Worm (Caenorhabditis elegans) whole organism, L1 larva: ENCODE results near the gene ech-6.

Experiments used
- C04F5.9 ChIP-seq: sonication (generic microtip); optimal IDR thresholded peaks from 2 replicates; lab custom pipeline; 2016; ENCODE audit warnings: missing genetic modification characterization, missing compliant biosample characterization
- Y116A8C.19 ChIP-seq: sonication (generic microtip); optimal IDR thresholded peaks from 2 replicates; lab custom pipeline; 2016; ENCODE audit warnings: missing compliant biosample characterization, missing genetic modification characterization, borderline replicate concordance
- aly-2 ChIP-seq: fragments of 150-350 bp; optimal IDR thresholded peaks from 2 replicates; lab custom pipeline; 2014; ENCODE audit warnings: missing biosample characterization, missing genetic modification characterization
- blmp-1 ChIP-seq: fragments of 150-350 bp; optimal IDR thresholded peaks from 2 replicates; lab custom pipeline; 2014; ENCODE audit warnings: missing biosample characterization, missing genetic modification characterization
- ceh-63 ChIP-seq: fragments of 200-800 bp; sonication (Bioruptor generic); optimal IDR thresholded peaks from 2 replicates; lab custom pipeline; 2018; ENCODE audit warnings: mild to moderate bottlenecking, missing genetic modification characterization, missing compliant biosample characterization
- ceh-82 ChIP-seq, 3 experiments: fragments of 150-350 bp in 1 of 3; sonication (generic microtip) in 2 of 3; optimal IDR thresholded peaks; 2 replicates each; lab custom pipeline; 2014 to 2017; ENCODE audit warnings: missing biosample characterization in 3 of 3, missing genetic modification characterization in 3 of 3
- dpl-1 ChIP-seq, 3 experiments: fragments of 150-350 bp in 2 of 3; sonication (generic microtip) in 1 of 3; optimal IDR thresholded peaks; 2 replicates each; lab custom pipeline; 2014 to 2017; ENCODE audit warnings: missing biosample characterization in 3 of 3, missing genetic modification characterization in 3 of 3, missing genetic modification reagents in 3 of 3
- dsc-1 ChIP-seq: sonication (generic microtip); optimal IDR thresholded peaks from 2 replicates; lab custom pipeline; 2016; ENCODE audit warnings: mild to moderate bottlenecking, missing genetic modification characterization, missing compliant biosample characterization
- efl-1 ChIP-seq, 4 experiments: fragments of 150-350 bp; optimal IDR thresholded peaks in 3 of 4; peaks in 1 of 4; 1 replicate in 1 of 4; 2 replicates in 3 of 4; lab custom pipeline; 2014; ENCODE audit warnings: missing biosample characterization in 2 of 4, missing genetic modification characterization in 2 of 4, missing genetic modification reagents in 2 of 4
- elt-3 ChIP-seq, 6 experiments: fragments of 150-350 bp in 1 of 6; sonication (generic microtip); optimal IDR thresholded peaks; 2 replicates each; lab custom pipeline; 2017 to 2018; ENCODE audit warnings: missing biosample characterization in 6 of 6, missing genetic modification characterization in 6 of 6, inconsistent platforms in 1 of 6
- fkh-8 ChIP-seq: sonication (generic microtip); optimal IDR thresholded peaks from 2 replicates; lab custom pipeline; 2016; ENCODE audit warnings: mild to moderate bottlenecking, missing genetic modification characterization, missing compliant biosample characterization
- hlh-4 ChIP-seq: sonication (generic microtip); optimal IDR thresholded peaks from 2 replicates; lab custom pipeline; 2016; ENCODE audit warnings: mild to moderate bottlenecking, missing genetic modification characterization, missing compliant biosample characterization
- hpl-2 ChIP-seq: fragments of 150-350 bp; optimal IDR thresholded peaks from 2 replicates; lab custom pipeline; 2014; ENCODE audit warnings: missing biosample characterization, missing genetic modification reagents, missing genetic modification characterization
- irx-1 ChIP-seq: sonication (generic microtip); optimal IDR thresholded peaks from 2 replicates; lab custom pipeline; 2016; ENCODE audit warnings: missing genetic modification characterization, missing compliant biosample characterization
- isw-1 ChIP-seq: fragments of 200-800 bp; sonication (Bioruptor generic); IDR thresholded peaks from 2 replicates; pipeline ENCODE4 v1.3.6; 2022; ENCODE audit warnings: missing genetic modification characterization, missing compliant biosample characterization
- lin-14 ChIP-seq: fragments of 200-800 bp; sonication (Bioruptor generic); optimal IDR thresholded peaks from 2 replicates; lab custom pipeline; 2018; ENCODE audit warnings: mild to moderate bottlenecking, missing genetic modification characterization, moderate library complexity, missing compliant biosample characterization
- lin-15B ChIP-seq: fragments of 150-350 bp; sonication (generic microtip); optimal IDR thresholded peaks from 3 replicates; lab custom pipeline; 2014; ENCODE audit warnings: missing biosample characterization, missing genetic modification characterization
- lin-35 ChIP-seq, 2 experiments: fragments of 150-350 bp; optimal IDR thresholded peaks; 2 replicates each; lab custom pipeline; 2014; ENCODE audit warnings: missing biosample characterization in 2 of 2, missing genetic modification characterization in 2 of 2, missing genetic modification reagents in 2 of 2
- mef-2 ChIP-seq: fragments of 150-350 bp; optimal IDR thresholded peaks from 2 replicates; lab custom pipeline; 2014; ENCODE audit warnings: missing biosample characterization, missing genetic modification characterization
- mep-1 ChIP-seq: fragments of 150-350 bp; optimal IDR thresholded peaks from 2 replicates; lab custom pipeline; 2014; ENCODE audit warnings: missing biosample characterization, missing genetic modification characterization
- nhr-19 ChIP-seq: fragments of 200-800 bp; sonication (Bioruptor generic); conservative IDR thresholded peaks from 2 replicates; pipeline ENCODE4 v1.3.6; 2022; ENCODE audit warnings: missing genetic modification characterization, missing compliant biosample characterization
- nhr-20 ChIP-seq: sonication (generic microtip); optimal IDR thresholded peaks from 2 replicates; lab custom pipeline; 2016; ENCODE audit warnings: mild to moderate bottlenecking, missing genetic modification characterization, missing compliant biosample characterization
- nhr-237 ChIP-seq: fragments of 150-350 bp; optimal IDR thresholded peaks from 2 replicates; lab custom pipeline; 2014; ENCODE audit warnings: missing biosample characterization, missing genetic modification characterization
- nhr-28 ChIP-seq: fragments of 150-350 bp; optimal IDR thresholded peaks from 2 replicates; lab custom pipeline; 2014; ENCODE audit warnings: missing biosample characterization, missing genetic modification characterization
- nhr-47 ChIP-seq: sonication (generic microtip); optimal IDR thresholded peaks from 2 replicates; lab custom pipeline; 2016; ENCODE audit warnings: mild to moderate bottlenecking, missing genetic modification characterization, moderate library complexity, missing compliant biosample characterization
- nhr-71 ChIP-seq: sonication (generic microtip); optimal IDR thresholded peaks from 2 replicates; lab custom pipeline; 2016; ENCODE audit warnings: mild to moderate bottlenecking, missing genetic modification characterization, moderate library complexity, missing compliant biosample characterization
- nhr-76 ChIP-seq: sonication (generic microtip); optimal IDR thresholded peaks from 2 replicates; lab custom pipeline; 2017; ENCODE audit warnings: missing biosample characterization, missing genetic modification characterization
- nhr-84 ChIP-seq: sonication (generic microtip); optimal IDR thresholded peaks from 2 replicates; lab custom pipeline; 2017; ENCODE audit warnings: missing biosample characterization, missing genetic modification characterization
- nhr-85 ChIP-seq: sonication (generic microtip); peaks from one replicate; lab custom pipeline; 2016; ENCODE audit warnings: missing genetic modification characterization, inconsistent platforms, missing compliant biosample characterization
- pax-3 ChIP-seq: fragments of 200-800 bp; sonication (Bioruptor generic); optimal IDR thresholded peaks from 2 replicates; lab custom pipeline; 2018; ENCODE audit warnings: mild to moderate bottlenecking, missing genetic modification characterization, moderate library complexity, missing compliant biosample characterization
- pqm-1 ChIP-seq: sonication (generic microtip); optimal IDR thresholded peaks from 3 replicates; lab custom pipeline; 2017; ENCODE audit warnings: missing biosample characterization, missing genetic modification characterization
- rnt-1 ChIP-seq: sonication (generic microtip); optimal IDR thresholded peaks from 2 replicates; lab custom pipeline; 2016; ENCODE audit warnings: mild to moderate bottlenecking, missing genetic modification characterization, moderate library complexity, missing compliant biosample characterization
- skn-1 ChIP-seq: fragments of 150-350 bp; optimal IDR thresholded peaks from 2 replicates; lab custom pipeline; 2014; ENCODE audit warnings: missing biosample characterization, missing genetic modification characterization
- snpc-4 ChIP-seq: fragments of 150-350 bp; optimal IDR thresholded peaks from 2 replicates; lab custom pipeline; 2014; ENCODE audit warnings: missing biosample characterization, missing genetic modification characterization
- snu-23 ChIP-seq: sonication (generic microtip); optimal IDR thresholded peaks from 2 replicates; lab custom pipeline; 2016; ENCODE audit warnings: missing genetic modification characterization, missing compliant biosample characterization
- sox-4 ChIP-seq: sonication (generic microtip); optimal IDR thresholded peaks from 2 replicates; lab custom pipeline; 2016; ENCODE audit warnings: missing genetic modification characterization, missing compliant biosample characterization
- unc-130 ChIP-seq: fragments of 150-350 bp; optimal IDR thresholded peaks from 2 replicates; lab custom pipeline; 2017; ENCODE audit warnings: missing biosample characterization, missing genetic modification characterization, inconsistent platforms
- vab-15 ChIP-seq: sonication (generic microtip); optimal IDR thresholded peaks from 2 replicates; lab custom pipeline; 2017; ENCODE audit warnings: missing genotype, mild to moderate bottlenecking, missing genetic modification characterization, missing compliant biosample characterization
- ztf-11 ChIP-seq, 2 experiments: sonication (generic microtip); optimal IDR thresholded peaks; 2 replicates each; lab custom pipeline; 2016 to 2017; ENCODE audit warnings: missing genetic modification characterization in 2 of 2, missing biosample characterization in 1 of 2, missing compliant biosample characterization in 1 of 2

Gene ech-6

ce11 chrIII:9735857-9736256, 16.8 kb downstream of the ech-6 start, which contains the start of gene dao-6:
dao-6 (minus strand) TSS chrIII:9736201.
- peak in 1 of 2 experiments; percentile 19 for TF ChIP-seq lin-35 (GFP tag; optimal IDR thresholded peaks at IDR 0.05; lab: Kevin White, UChicago)
- TF ChIP-seq sox-4: no peak
- no peak for TF ChIP-seq ztf-11 (tag; optimal IDR thresholded peaks at IDR 0.05; lab: Kevin White, UChicago)
- TF ChIP-seq hlh-4: no peak
- no peak for TF ChIP-seq nhr-76 (tag; lab: Kevin White, UChicago)
- no peak for TF ChIP-seq dpl-1 (GFP tag; optimal IDR thresholded peaks at IDR 0.05; lab: Kevin White, UChicago)
- no peak for TF ChIP-seq nhr-28 (tag; lab: Kevin White, UChicago)
- no peak for TF ChIP-seq isw-1 (GFP tag; lab: Robert Waterston, UW)
- TF ChIP-seq Y116A8C.19 (tag; lab: Kevin White, UChicago): no peak
- no peak for TF ChIP-seq nhr-20 (tag; lab: Kevin White, UChicago)
- TF ChIP-seq efl-1 (optimal IDR thresholded peaks at IDR 0.05; lab: Kevin White, UChicago): no peak
- TF ChIP-seq efl-1 (GFP tag; optimal IDR thresholded peaks at IDR 0.05 in 1 of 2; lab: Kevin White, UChicago): peak in 1 of 2 experiments; percentile 21
- no peak for TF ChIP-seq irx-1 (tag; lab: Kevin White, UChicago)

DNA sequence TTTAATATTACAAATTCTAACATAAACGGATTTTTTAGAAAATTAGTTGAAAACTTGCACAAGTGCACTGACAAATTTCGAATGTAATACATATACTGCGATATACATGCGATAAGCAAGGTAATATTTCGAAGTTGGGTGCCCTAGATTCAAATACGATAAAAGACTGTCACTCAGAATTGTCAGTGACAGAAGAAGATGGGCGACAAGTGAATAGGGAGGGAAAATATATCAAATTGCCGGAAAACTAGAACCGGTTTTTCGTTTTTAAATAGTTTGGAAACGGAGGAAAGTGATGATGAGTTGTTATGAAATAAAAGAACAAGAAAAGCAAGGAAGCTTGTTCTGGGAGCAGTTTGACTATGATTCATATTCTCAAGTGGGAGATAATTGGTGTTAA, 18.7 kb downstream of the ech-6 start:
- TF ChIP-seq snu-23 (GFP tag; lab: Kevin White, UChicago) (peak; percentile 21), lin-35 (GFP tag; optimal IDR thresholded peaks at IDR 0.05; lab: Kevin White, UChicago) (no peak), ceh-82 (tag; optimal IDR thresholded peaks at IDR 0.05; lab: Kevin White, UChicago) (no peak), nhr-85 (tag; lab: Kevin White, UChicago) (peak; percentile 87), unc-130 (tag; lab: Kevin White, UChicago) (no peak), skn-1 (tag; lab: Kevin White, UChicago) (no peak), lin-14 (GFP tag; lab: Kevin White, UChicago) (peak; percentile 55), nhr-237 (tag; lab: Kevin White, UChicago) (no peak), vab-15 (tag; lab: Kevin White, UChicago) (no peak), Y116A8C.19 (tag; lab: Kevin White, UChicago) (no peak), elt-3 (tag; optimal IDR thresholded peaks at IDR 0.05; lab: Kevin White, UChicago) (no peak), nhr-84 (tag; lab: Kevin White, UChicago) (no peak), fkh-8 (tag; lab: Kevin White, UChicago) (no peak), hpl-2 (GFP tag; lab: Kevin White, UChicago) (no peak), nhr-28 (tag; lab: Kevin White, UChicago) (no peak), rnt-1 (tag; lab: Kevin White, UChicago) (peak; percentile 14), snpc-4 (no peak), nhr-71 (tag; lab: Kevin White, UChicago) (no peak), ceh-63 (GFP tag; lab: Kevin White, UChicago) (no peak), nhr-47 (tag; lab: Kevin White, UChicago) (no peak), dsc-1 (tag; lab: Kevin White, UChicago) (no peak), mef-2 (tag; lab: Kevin White, UChicago) (no peak), C04F5.9 (tag; lab: Kevin White, UChicago) (no peak), aly-2 (tag; lab: Kevin White, UChicago) (no peak), mep-1 (tag; lab: Kevin White, UChicago) (peak; percentile 26), blmp-1 (peak; percentile 67), efl-1 (optimal IDR thresholded peaks at IDR 0.05; lab: Kevin White, UChicago) (no peak), efl-1 (GFP tag; optimal IDR thresholded peaks at IDR 0.05 in 1 of 2; lab: Kevin White, UChicago) (no peak), pax-3 (tag; lab: Kevin White, UChicago) (no peak), nhr-19 (GFP tag; lab: Robert Waterston, UW) (no peak), lin-15B (tag; lab: Kevin White, UChicago) (no peak), nhr-20 (tag; lab: Kevin White, UChicago) (no peak), pqm-1 (tag; lab: Kevin White, UChicago) (no peak)
